Fruit fly (Drosophila melanogaster) whole organism, embryonic: Measurements from ENCODE around the gene CG32379.

Experiments used
- Abd-B ChIP-seq: fragments of 200-800 bp; sonication (Bioruptor generic); optimal IDR thresholded peaks from 2 replicates; lab custom pipeline; 2018; ENCODE audit warnings: missing biosample characterization, mild to moderate bottlenecking, missing genetic modification characterization, moderate library complexity
- Atf-2 ChIP-seq: fragments of 200-800 bp; sonication (Bioruptor generic); optimal IDR thresholded peaks from 2 replicates; lab custom pipeline; 2016; ENCODE audit warnings: missing biosample characterization, missing genetic modification characterization
- Atf6 ChIP-seq: fragments of 200-800 bp; sonication (Bioruptor generic); IDR thresholded peaks from 2 replicates; pipeline ENCODE4 v1.3.6; 2022; ENCODE audit warnings: missing biosample characterization, missing genetic modification characterization
- CG10267 ChIP-seq: fragments of 200-800 bp; sonication (Bioruptor generic); optimal IDR thresholded peaks from 2 replicates; lab custom pipeline; 2018; ENCODE audit warnings: missing biosample characterization, mild to moderate bottlenecking, missing genetic modification characterization, moderate library complexity
- CG11398 ChIP-seq: fragments of 200-800 bp; sonication (Bioruptor generic); optimal IDR thresholded peaks from 2 replicates; lab custom pipeline; 2016; ENCODE audit warnings: missing biosample characterization, missing genetic modification characterization
- CG11560 ChIP-seq: fragments of 200-800 bp; sonication (Bioruptor generic); IDR thresholded peaks from 3 replicates; pipeline ENCODE4 v1.3.6; 2022; ENCODE audit warnings: missing biosample characterization, missing genetic modification characterization
- CG12236 ChIP-seq: fragments of 200-800 bp; sonication (Bioruptor generic); optimal IDR thresholded peaks from 2 replicates; lab custom pipeline; 2016; ENCODE audit warnings: missing biosample characterization, missing genetic modification characterization
- CG12942 ChIP-seq: fragments of 200-800 bp; sonication (Bioruptor generic); optimal IDR thresholded peaks from 3 replicates; lab custom pipeline; 2016; ENCODE audit warnings: missing biosample characterization, missing genetic modification characterization
- CG17802 ChIP-seq: fragments of 200-800 bp; sonication (Bioruptor generic); optimal IDR thresholded peaks from 2 replicates; lab custom pipeline; 2018; ENCODE audit warnings: missing biosample characterization, mild to moderate bottlenecking, missing genetic modification characterization, moderate library complexity
- CG32772 ChIP-seq: fragments of 200-800 bp; sonication (Bioruptor generic); IDR thresholded peaks from 2 replicates; pipeline ENCODE4 v1.3.6; 2022; ENCODE audit warnings: missing biosample characterization, missing genetic modification characterization
- CG3838 ChIP-seq: fragments of 200-800 bp; sonication (Bioruptor generic); optimal IDR thresholded peaks from 3 replicates; lab custom pipeline; 2016; ENCODE audit warnings: missing biosample characterization, missing genetic modification characterization
- CG43689 ChIP-seq: fragments of 200-800 bp; sonication (Bioruptor generic); IDR thresholded peaks from 2 replicates; pipeline ENCODE4 v1.3.6; 2022; ENCODE audit warnings: missing biosample characterization, missing genetic modification characterization
- CG4820 ChIP-seq: fragments of 200-800 bp; sonication (Bioruptor generic); optimal IDR thresholded peaks from 3 replicates; lab custom pipeline; 2016; ENCODE audit warnings: missing biosample characterization, missing genetic modification characterization
- CG8359 ChIP-seq: fragments of 200-800 bp; sonication (Bioruptor generic); optimal IDR thresholded peaks from 2 replicates; lab custom pipeline; 2017; ENCODE audit warnings: missing biosample characterization, mild to moderate bottlenecking, missing genetic modification characterization, borderline replicate concordance
- CG9797 ChIP-seq: fragments of 200-800 bp; sonication (Bioruptor generic); optimal IDR thresholded peaks from 3 replicates; lab custom pipeline; 2018; ENCODE audit warnings: missing biosample characterization, mild to moderate bottlenecking, missing genetic modification characterization
- CoRest ChIP-seq: fragments of 200-800 bp; sonication (Bioruptor generic); optimal IDR thresholded peaks from 3 replicates; lab custom pipeline; 2018; ENCODE audit warnings: missing biosample characterization, mild to moderate bottlenecking, missing genetic modification characterization, moderate library complexity
- Dek ChIP-seq: fragments of 200-800 bp; sonication (Bioruptor generic); optimal IDR thresholded peaks from 3 replicates; lab custom pipeline; 2019; ENCODE audit warnings: missing biosample characterization, mild to moderate bottlenecking, missing genetic modification characterization, moderate library complexity
- Ets65A ChIP-seq: fragments of 200-800 bp; sonication (Bioruptor generic); peaks from one replicate; lab custom pipeline; 2016; ENCODE audit warnings: missing biosample characterization, missing genetic modification characterization
- HmgZ ChIP-seq: fragments of 200-800 bp; sonication (Bioruptor generic); optimal IDR thresholded peaks from 2 replicates; lab custom pipeline; 2018; ENCODE audit warnings: missing biosample characterization, mild to moderate bottlenecking, missing genetic modification characterization
- Hr3 ChIP-seq: fragments of 200-800 bp; sonication (Bioruptor generic); optimal IDR thresholded peaks from 3 replicates; lab custom pipeline; 2016; ENCODE audit warnings: missing biosample characterization, missing genetic modification characterization
- Trl ChIP-seq, 3 experiments: fragments of >200 bp in 2 of 3; fragments of 200-800 bp in 1 of 3; sonication (Bioruptor generic) in 1 of 3; optimal IDR thresholded peaks; 2 replicates in 1 of 3; 3 replicates in 2 of 3; lab custom pipeline; 2016 to 2017; ENCODE audit warnings: missing biosample characterization in 1 of 3, missing genetic modification characterization in 1 of 3
- Usf ChIP-seq: fragments of 200-800 bp; sonication (Bioruptor generic); optimal IDR thresholded peaks from 2 replicates; lab custom pipeline; 2017; ENCODE audit warnings: missing genotype, missing biosample characterization, missing genetic modification characterization
- bbx ChIP-seq: fragments of 200-800 bp; sonication (Bioruptor generic); IDR thresholded peaks from 2 replicates; pipeline ENCODE4 v1.3.6; 2022; ENCODE audit warnings: missing biosample characterization, missing genetic modification characterization; ENCODE audit not compliant: partially characterized antibody
- dmrt11E ChIP-seq: fragments of 200-800 bp; sonication (Bioruptor generic); optimal IDR thresholded peaks from 3 replicates; lab custom pipeline; 2018; ENCODE audit warnings: missing biosample characterization, mild to moderate bottlenecking, missing genetic modification characterization, moderate library complexity
- esg ChIP-seq: fragments of 200-800 bp; sonication (Bioruptor generic); conservative IDR thresholded peaks from 2 replicates; pipeline ENCODE4 v1.3.6; 2022; ENCODE audit warnings: missing biosample characterization, missing genetic modification characterization
- ewg ChIP-seq: fragments of 200-800 bp; sonication (Bioruptor generic); optimal IDR thresholded peaks from 3 replicates; lab custom pipeline; 2017; ENCODE audit warnings: mild to moderate bottlenecking, missing biosample characterization, missing genetic modification reagents, missing genetic modification characterization
- grau ChIP-seq: fragments of 200-800 bp; optimal IDR thresholded peaks from 3 replicates; lab custom pipeline; 2019; ENCODE audit warnings: missing biosample characterization, mild to moderate bottlenecking, missing genetic modification characterization, moderate library complexity
- hb ChIP-seq: fragments of 200-800 bp; sonication (Bioruptor generic); IDR thresholded peaks from 3 replicates; pipeline ENCODE4 v1.3.6; 2022; ENCODE audit warnings: missing biosample characterization, missing genetic modification characterization; ENCODE audit not compliant: partially characterized antibody
- hkb ChIP-seq, 2 experiments: fragments of 200-800 bp in 1 of 2; fragments of >200 bp in 1 of 2; sonication (Bioruptor generic) in 1 of 2; IDR thresholded peaks in 1 of 2; optimal IDR thresholded peaks in 1 of 2; 2 replicates each; pipeline versions ENCODE4 v1.3.6 to Lab custom; 2017 to 2022; ENCODE audit warnings: missing biosample characterization in 1 of 2, missing genetic modification characterization in 1 of 2
- inv ChIP-seq: fragments of 200-800 bp; sonication (Bioruptor generic); IDR thresholded peaks from 2 replicates; pipeline ENCODE4 v1.3.6; 2022; ENCODE audit warnings: missing biosample characterization, missing genetic modification characterization; ENCODE audit not compliant: partially characterized antibody
- ken ChIP-seq: fragments of 200-800 bp; sonication (Bioruptor generic); IDR thresholded peaks from 3 replicates; pipeline ENCODE4 v1.3.6; 2022; ENCODE audit warnings: missing biosample characterization, missing genetic modification characterization
- lov ChIP-seq, 2 experiments: fragments of 200-800 bp in 1 of 2; fragments of >200 bp in 1 of 2; sonication (Bioruptor generic) in 1 of 2; IDR thresholded peaks in 1 of 2; optimal IDR thresholded peaks in 1 of 2; 2 replicates in 1 of 2; 3 replicates in 1 of 2; pipeline versions ENCODE4 v1.3.6 to Lab custom; 2017 to 2022; ENCODE audit warnings: missing biosample characterization in 1 of 2, missing genetic modification characterization in 1 of 2
- nmo ChIP-seq: fragments of 200-800 bp; sonication (Bioruptor generic); optimal IDR thresholded peaks from 2 replicates; lab custom pipeline; 2018; ENCODE audit warnings: missing biosample characterization, mild to moderate bottlenecking, missing genetic modification characterization, moderate library complexity
- pan ChIP-seq, 4 experiments: fragments of >200 bp in 3 of 4; fragments of 200-800 bp in 1 of 4; sonication (Bioruptor generic) in 1 of 4; optimal IDR thresholded peaks in 3 of 4; IDR thresholded peaks in 1 of 4; 2 replicates each; pipeline versions ENCODE4 v1.3.6 to Lab custom; 2017 to 2022; ENCODE audit warnings: missing biosample characterization in 2 of 4, missing genetic modification characterization in 2 of 4, mixed read lengths in 1 of 4
- ranshi ChIP-seq: fragments of 200-800 bp; sonication (Bioruptor generic); IDR thresholded peaks from 2 replicates; pipeline ENCODE4 v1.3.6; 2022; ENCODE audit warnings: missing biosample characterization, missing genetic modification characterization
- schlank ChIP-seq: fragments of 200-800 bp; sonication (Bioruptor generic); optimal IDR thresholded peaks from 2 replicates; lab custom pipeline; 2018; ENCODE audit warnings: missing biosample characterization, mild to moderate bottlenecking, missing genetic modification characterization
- slou ChIP-seq: fragments of 200-800 bp; sonication (Bioruptor generic); optimal IDR thresholded peaks from 3 replicates; lab custom pipeline; 2016; ENCODE audit warnings: missing biosample characterization, missing genetic modification characterization

CG32379 gene

DNA sequence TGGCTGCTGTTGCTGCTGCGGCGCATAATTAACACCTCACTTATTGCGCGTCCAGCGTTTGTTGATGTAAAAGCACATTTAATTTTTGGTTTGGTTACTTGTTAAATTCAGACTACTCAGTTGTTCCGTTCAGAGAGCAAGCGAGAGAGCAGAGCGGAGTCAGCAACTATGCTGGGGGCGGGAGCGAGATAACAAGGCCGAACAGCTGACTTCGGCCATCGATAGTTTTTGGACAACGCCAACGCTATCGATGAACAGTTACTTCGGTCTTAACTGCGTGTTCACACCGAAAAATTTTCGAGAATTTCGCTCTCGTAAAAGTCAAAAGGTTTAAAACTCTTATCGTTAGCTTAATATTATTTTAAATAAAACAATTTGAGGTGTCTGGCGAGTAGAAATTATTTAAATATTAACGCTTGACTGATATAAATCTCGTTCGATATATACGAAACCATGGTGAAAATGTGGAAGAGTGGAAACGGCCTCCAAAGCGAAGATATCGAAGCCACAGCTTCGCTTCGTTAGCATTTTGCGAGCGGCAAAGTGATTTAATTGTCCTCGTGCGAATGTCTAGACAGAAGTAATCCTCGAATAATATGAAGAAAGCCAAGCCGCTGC lies 14.7 kb upstream of the CG32379 start, which contains the start of the genes SMSr and smid (continued):
- TF ChIP-seq CG9797 (GFP tag; lab: Kevin White, UChicago), result peak; percentile 42
- TF ChIP-seq CG32772 (GFP tag; lab: Robert Waterston, UW), result peak; percentile 55; the same call in 1 of the 2 replicates
- peak; percentile 82 to 88 for TF ChIP-seq Trl (optimal IDR thresholded peaks at IDR 0.05; lab: Kevin White, UChicago)
- peak; percentile 43 for TF ChIP-seq Trl (GFP tag; optimal IDR thresholded peaks at IDR 0.05; lab: Kevin White, UChicago)
- peak; percentile 65 for TF ChIP-seq CG10267 (tag; lab: Kevin White, UChicago)
- no peak for TF ChIP-seq schlank (tag; lab: Kevin White, UChicago)
- no peak for TF ChIP-seq Atf-2 (GFP tag; lab: Kevin White, UChicago)
- TF ChIP-seq pan (optimal IDR thresholded peaks at IDR 0.05; lab: Kevin White, UChicago), result no peak
- TF ChIP-seq pan (GFP tag; optimal IDR thresholded peaks at IDR 0.05 in 1 of 2, IDR thresholded peaks at IDR 0.05 in 1 of 2), result peak in 1 of 2 experiments; percentile 47
- TF ChIP-seq ewg (GFP tag; lab: Kevin White, UChicago), result peak; percentile 24
- no peak for TF ChIP-seq CG11398 (GFP tag; lab: Kevin White, UChicago)
- TF ChIP-seq CG8359 (GFP tag; lab: Kevin White, UChicago), result no peak
- TF ChIP-seq slou (GFP tag; lab: Kevin White, UChicago), result peak; percentile 23
- TF ChIP-seq CG12942 (GFP tag; lab: Kevin White, UChicago), result peak; percentile 54
- peak; percentile 70 for TF ChIP-seq dmrt11E (tag; lab: Kevin White, UChicago)
- TF ChIP-seq Dek (tag; lab: Kevin White, UChicago), result peak; percentile 48
- TF ChIP-seq CG12236 (GFP tag; lab: Kevin White, UChicago), result no peak
- no peak for TF ChIP-seq CG3838 (GFP tag; lab: Kevin White, UChicago)
- peak; percentile 73 for TF ChIP-seq grau
- TF ChIP-seq CG43689, result no peak
- peak; percentile 93 for TF ChIP-seq CG17802
- peak; percentile 52 for TF ChIP-seq HmgZ
- TF ChIP-seq CoRest (tag; lab: Kevin White, UChicago), result peak; percentile 79
- no peak for TF ChIP-seq Abd-B (GFP tag; lab: Kevin White, UChicago)
- TF ChIP-seq CG11560 (tag; lab: Robert Waterston, UW), result no peak; the same call in 2 of the 3 replicates
- TF ChIP-seq hkb (optimal IDR thresholded peaks at IDR 0.05; lab: Kevin White, UChicago), result peak; percentile 81
- TF ChIP-seq hkb (GFP tag; IDR thresholded peaks at IDR 0.05; lab: Robert Waterston, UW), result 0 out of 2 replicates have a peak, but pooled peaks have one; percentile 19
- TF ChIP-seq esg (GFP tag; lab: Robert Waterston, UW), result no peak
- TF ChIP-seq ken, result 0 out of 3 replicates have a peak, but pooled peaks have one; percentile 55
- peak; percentile 88 for TF ChIP-seq inv (GFP tag; lab: Robert Waterston, UW)
- peak; percentile 52; the same call in 1 of the 2 replicates for TF ChIP-seq Atf6 (GFP tag; lab: Robert Waterston, UW)
- TF ChIP-seq Usf (GFP tag; lab: Kevin White, UChicago), result peak; percentile 39
- peak; percentile 84 for TF ChIP-seq hb (GFP tag; lab: Robert Waterston, UW)
- TF ChIP-seq ranshi (GFP tag; lab: Robert Waterston, UW), result 0 out of 2 replicates have a peak, but pooled peaks have one; percentile 32
- peak; percentile 55 for TF ChIP-seq Hr3 (GFP tag; lab: Kevin White, UChicago)
- peak; percentile 85 for TF ChIP-seq nmo (GFP tag; lab: Kevin White, UChicago)
- TF ChIP-seq, all 482 proteins: peak for 283

DNA sequence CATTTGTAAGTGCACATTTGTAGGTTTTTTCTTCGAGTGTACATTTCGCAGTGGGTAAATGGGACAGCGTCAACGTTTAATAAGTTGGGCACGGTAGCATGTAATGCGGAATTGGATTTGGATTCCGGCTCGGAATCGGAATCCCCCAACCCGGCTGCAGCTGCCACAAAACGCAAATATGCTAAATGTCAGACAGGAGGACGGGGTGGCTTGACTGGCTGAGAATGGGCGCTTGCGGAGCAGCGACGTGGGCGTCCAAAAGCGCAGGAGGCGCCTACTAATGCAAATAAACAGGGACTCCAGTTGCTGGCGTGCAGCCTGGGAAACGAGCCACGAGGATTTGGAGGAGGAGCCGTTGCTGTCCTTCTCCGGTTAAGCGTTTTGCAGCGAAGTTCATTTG lies 8.3 kb upstream of the CG32379 start, which contains the start of gene CG8564:
Gene CG8564, minus strand, starts transcription at position 101 of the 400 bp plus-strand sequence.
- TF ChIP-seq CG4820, result no peak
- peak; percentile 13 for TF ChIP-seq Ets65A (GFP tag; lab: Kevin White, UChicago)
- TF ChIP-seq lov (optimal IDR thresholded peaks at IDR 0.05; lab: Kevin White, UChicago), result no peak
- 0 out of 3 replicates have a peak, but pooled peaks have one; percentile 37 for TF ChIP-seq lov (GFP tag; IDR thresholded peaks at IDR 0.05; lab: Robert Waterston, UW)
- no peak for TF ChIP-seq bbx (GFP tag; lab: Robert Waterston, UW)
